Worm (Caenorhabditis elegans) whole organism, midembryonic: ENCODE results near the gene nhr-31.

ENCODE experiments used
- cog-1 ChIP-seq: sonication (generic microtip); optimal IDR thresholded peaks from 2 replicates; lab custom pipeline; 2016; ENCODE audit warnings: missing genetic modification characterization, missing compliant biosample characterization
- flt-1 ChIP-seq: fragments of 200-800 bp; sonication (Bioruptor generic); IDR thresholded peaks from 2 replicates; pipeline ENCODE4 v1.3.6; 2022; ENCODE audit warnings: missing genetic modification characterization, missing compliant biosample characterization
- med-1 ChIP-seq: sonication (generic microtip); optimal IDR thresholded peaks from 2 replicates; lab custom pipeline; 2017; ENCODE audit warnings: missing genetic modification characterization, mild to moderate bottlenecking, missing compliant biosample characterization, antibody characterized with exemption, missing genetic modification reagents; ENCODE audit not compliant: insufficient read depth
- tab-1 ChIP-seq: fragments of 200-800 bp; sonication (Bioruptor generic); IDR thresholded peaks from 2 replicates; pipeline ENCODE4 v1.3.6; 2022; ENCODE audit warnings: missing genetic modification characterization, missing compliant biosample characterization

DNA sequence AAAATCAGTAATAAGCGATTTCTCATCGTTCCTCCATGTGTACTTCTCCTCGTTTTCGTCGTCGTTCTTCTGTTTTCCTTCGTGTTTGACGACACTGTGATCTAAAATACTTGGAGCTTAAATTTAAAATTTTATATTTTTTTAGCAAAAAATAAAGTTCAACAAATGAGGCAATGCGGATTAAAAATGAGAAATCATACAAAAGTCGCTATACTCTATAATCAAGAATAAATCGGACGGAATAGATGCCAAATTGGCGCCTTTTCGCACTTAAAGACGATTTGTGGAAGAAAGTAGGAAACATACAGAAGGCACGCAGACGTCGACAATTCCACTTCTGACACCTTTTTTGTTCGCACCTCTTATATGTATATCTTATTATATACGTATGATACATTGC is 25.3 kb downstream of the nhr-31 start, which contains the start of gene rig-4:
- TF ChIP-seq med-1 (GFP tag; lab: Kevin White, UChicago) (no peak), flt-1 (no peak), tab-1 (GFP tag; lab: Robert Waterston, UW) (no peak), cog-1 (tag; lab: Kevin White, UChicago) (no peak)
